Worm (Caenorhabditis elegans) whole organism, L1 larva: Measurements from ENCODE around the gene cope-1.

Source experiments
- C34B4.2 ChIP-seq: sonication (generic microtip); optimal IDR thresholded peaks from 2 replicates; lab custom pipeline; 2017; ENCODE audit warnings: mild to moderate bottlenecking, missing genetic modification characterization, missing compliant biosample characterization
- Y116A8C.19 ChIP-seq: sonication (generic microtip); optimal IDR thresholded peaks from 2 replicates; lab custom pipeline; 2016; ENCODE audit warnings: missing compliant biosample characterization, missing genetic modification characterization, borderline replicate concordance
- aha-1 ChIP-seq: fragments of 150-350 bp; optimal IDR thresholded peaks from 2 replicates; lab custom pipeline; 2014; ENCODE audit warnings: missing biosample characterization, missing genetic modification characterization
- alr-1 ChIP-seq: fragments of 200-800 bp; sonication (Bioruptor generic); optimal IDR thresholded peaks from 2 replicates; lab custom pipeline; 2018; ENCODE audit warnings: borderline replicate concordance, mild to moderate bottlenecking, missing genetic modification characterization, missing compliant biosample characterization
- ama-1 ChIP-seq: fragments of 150-350 bp; optimal IDR thresholded peaks from 2 replicates; lab custom pipeline; 2014
- ceh-63 ChIP-seq: fragments of 200-800 bp; sonication (Bioruptor generic); optimal IDR thresholded peaks from 2 replicates; lab custom pipeline; 2018; ENCODE audit warnings: mild to moderate bottlenecking, missing genetic modification characterization, missing compliant biosample characterization
- ceh-8 ChIP-seq: fragments of 200-800 bp; sonication (Bioruptor generic); optimal IDR thresholded peaks from 2 replicates; lab custom pipeline; 2018; ENCODE audit warnings: mild to moderate bottlenecking, missing genetic modification characterization, moderate library complexity, missing compliant biosample characterization
- ceh-82 ChIP-seq, 3 experiments: fragments of 150-350 bp in 1 of 3; sonication (generic microtip) in 2 of 3; optimal IDR thresholded peaks; 2 replicates each; lab custom pipeline; 2014 to 2017; ENCODE audit warnings: missing biosample characterization in 3 of 3, missing genetic modification characterization in 3 of 3
- ces-1 ChIP-seq: fragments of 150-350 bp; optimal IDR thresholded peaks from 2 replicates; lab custom pipeline; 2014; ENCODE audit warnings: missing biosample characterization, missing genetic modification reagents, missing genetic modification characterization
- dpl-1 ChIP-seq, 3 experiments: fragments of 150-350 bp in 2 of 3; sonication (generic microtip) in 1 of 3; optimal IDR thresholded peaks; 2 replicates each; lab custom pipeline; 2014 to 2017; ENCODE audit warnings: missing biosample characterization in 3 of 3, missing genetic modification characterization in 3 of 3, missing genetic modification reagents in 3 of 3
- efl-3 ChIP-seq: fragments of 200-800 bp; sonication (Bioruptor generic); optimal IDR thresholded peaks from 2 replicates; lab custom pipeline; 2018; ENCODE audit warnings: mild to moderate bottlenecking, missing genetic modification characterization, missing compliant biosample characterization
- egl-27 ChIP-seq, 2 experiments: fragments of 150-350 bp in 1 of 2; sonication (generic microtip); optimal IDR thresholded peaks; 3 replicates each; lab custom pipeline; 2017 to 2018; ENCODE audit warnings: missing biosample characterization in 2 of 2, missing genetic modification characterization in 2 of 2, missing genetic modification reagents in 2 of 2
- elt-3 ChIP-seq, 6 experiments: fragments of 150-350 bp in 1 of 6; sonication (generic microtip); optimal IDR thresholded peaks; 2 replicates each; lab custom pipeline; 2017 to 2018; ENCODE audit warnings: missing biosample characterization in 6 of 6, missing genetic modification characterization in 6 of 6, inconsistent platforms in 1 of 6
- ets-5 ChIP-seq: fragments of 200-800 bp; sonication (Bioruptor generic); IDR thresholded peaks from 2 replicates; pipeline ENCODE4 v1.3.6; 2022; ENCODE audit warnings: missing genetic modification characterization, missing compliant biosample characterization
- fkh-10 ChIP-seq: sonication (generic microtip); optimal IDR thresholded peaks from 2 replicates; lab custom pipeline; 2017; ENCODE audit warnings: missing biosample characterization, missing genetic modification reagents, missing genetic modification characterization
- hlh-17 ChIP-seq: fragments of 200-800 bp; sonication (Bioruptor generic); optimal IDR thresholded peaks from 2 replicates; lab custom pipeline; 2018; ENCODE audit warnings: missing genetic modification characterization, mild to moderate bottlenecking, missing compliant biosample characterization, moderate library complexity, borderline replicate concordance
- isw-1 ChIP-seq: fragments of 200-800 bp; sonication (Bioruptor generic); IDR thresholded peaks from 2 replicates; pipeline ENCODE4 v1.3.6; 2022; ENCODE audit warnings: missing genetic modification characterization, missing compliant biosample characterization
- jun-1 ChIP-seq: fragments of 150-350 bp; optimal IDR thresholded peaks from 2 replicates; lab custom pipeline; 2014; ENCODE audit warnings: missing biosample characterization, missing genetic modification reagents, missing genetic modification characterization
- lin-13 ChIP-seq: fragments of 150-350 bp; optimal IDR thresholded peaks from 2 replicates; lab custom pipeline; 2014; ENCODE audit warnings: missing biosample characterization, missing genetic modification reagents, missing genetic modification characterization
- lin-15B ChIP-seq: fragments of 150-350 bp; sonication (generic microtip); optimal IDR thresholded peaks from 3 replicates; lab custom pipeline; 2014; ENCODE audit warnings: missing biosample characterization, missing genetic modification characterization
- lin-35 ChIP-seq, 2 experiments: fragments of 150-350 bp; optimal IDR thresholded peaks; 2 replicates each; lab custom pipeline; 2014; ENCODE audit warnings: missing biosample characterization in 2 of 2, missing genetic modification characterization in 2 of 2, missing genetic modification reagents in 2 of 2
- lin-39 ChIP-seq: fragments of 150-350 bp; optimal IDR thresholded peaks from 2 replicates; lab custom pipeline; 2014; ENCODE audit warnings: missing biosample characterization, missing genetic modification reagents, missing genetic modification characterization
- lir-3 ChIP-seq: sonication (generic microtip); optimal IDR thresholded peaks from 2 replicates; lab custom pipeline; 2016; ENCODE audit warnings: mild to moderate bottlenecking, missing genetic modification characterization, moderate library complexity, missing compliant biosample characterization; ENCODE audit not compliant: poor library complexity
- lsy-2 ChIP-seq, 2 experiments: fragments of 150-350 bp; optimal IDR thresholded peaks; 2 replicates each; lab custom pipeline; 2014; ENCODE audit warnings: missing biosample characterization in 2 of 2, missing genetic modification characterization in 2 of 2
- mdl-1 ChIP-seq, 2 experiments: fragments of 150-350 bp; optimal IDR thresholded peaks; 2 replicates each; lab custom pipeline; 2014 to 2017; ENCODE audit warnings: missing biosample characterization in 2 of 2, missing genetic modification characterization in 2 of 2, inconsistent platforms in 1 of 2
- mef-2 ChIP-seq: fragments of 150-350 bp; optimal IDR thresholded peaks from 2 replicates; lab custom pipeline; 2014; ENCODE audit warnings: missing biosample characterization, missing genetic modification characterization
- mep-1 ChIP-seq: fragments of 150-350 bp; optimal IDR thresholded peaks from 2 replicates; lab custom pipeline; 2014; ENCODE audit warnings: missing biosample characterization, missing genetic modification characterization
- nhr-19 ChIP-seq: fragments of 200-800 bp; sonication (Bioruptor generic); conservative IDR thresholded peaks from 2 replicates; pipeline ENCODE4 v1.3.6; 2022; ENCODE audit warnings: missing genetic modification characterization, missing compliant biosample characterization
- nhr-237 ChIP-seq: fragments of 150-350 bp; optimal IDR thresholded peaks from 2 replicates; lab custom pipeline; 2014; ENCODE audit warnings: missing biosample characterization, missing genetic modification characterization
- nhr-47 ChIP-seq: sonication (generic microtip); optimal IDR thresholded peaks from 2 replicates; lab custom pipeline; 2016; ENCODE audit warnings: mild to moderate bottlenecking, missing genetic modification characterization, moderate library complexity, missing compliant biosample characterization
- nhr-77 ChIP-seq: fragments of 150-350 bp; optimal IDR thresholded peaks from 2 replicates; lab custom pipeline; 2014; ENCODE audit warnings: missing biosample characterization, missing genetic modification characterization
- nhr-84 ChIP-seq: sonication (generic microtip); optimal IDR thresholded peaks from 2 replicates; lab custom pipeline; 2017; ENCODE audit warnings: missing biosample characterization, missing genetic modification characterization
- nhr-85 ChIP-seq: sonication (generic microtip); peaks from one replicate; lab custom pipeline; 2016; ENCODE audit warnings: missing genetic modification characterization, inconsistent platforms, missing compliant biosample characterization
- pag-3 ChIP-seq: sonication (generic microtip); optimal IDR thresholded peaks from 2 replicates; lab custom pipeline; 2017; ENCODE audit warnings: missing genetic modification characterization, mild to moderate bottlenecking, missing compliant biosample characterization, antibody characterized with exemption, borderline replicate concordance; ENCODE audit not compliant: insufficient read depth
- pax-3 ChIP-seq: fragments of 200-800 bp; sonication (Bioruptor generic); optimal IDR thresholded peaks from 2 replicates; lab custom pipeline; 2018; ENCODE audit warnings: mild to moderate bottlenecking, missing genetic modification characterization, moderate library complexity, missing compliant biosample characterization
- pqm-1 ChIP-seq: sonication (generic microtip); optimal IDR thresholded peaks from 3 replicates; lab custom pipeline; 2017; ENCODE audit warnings: missing biosample characterization, missing genetic modification characterization
- sptf-1 ChIP-seq: fragments of 150-350 bp; optimal IDR thresholded peaks from 2 replicates; lab custom pipeline; 2014; ENCODE audit warnings: missing biosample characterization, missing genetic modification characterization
- swsn-7 ChIP-seq: sonication (generic microtip); optimal IDR thresholded peaks from 2 replicates; lab custom pipeline; 2016; ENCODE audit warnings: missing genetic modification characterization, missing compliant biosample characterization
- tbx-2 ChIP-seq: sonication (generic microtip); optimal IDR thresholded peaks from 2 replicates; lab custom pipeline; 2016; ENCODE audit warnings: missing genetic modification characterization, missing compliant biosample characterization
- unc-130 ChIP-seq: fragments of 150-350 bp; optimal IDR thresholded peaks from 2 replicates; lab custom pipeline; 2017; ENCODE audit warnings: missing biosample characterization, missing genetic modification characterization, inconsistent platforms
- unc-30 ChIP-seq: sonication (generic microtip); optimal IDR thresholded peaks from 2 replicates; lab custom pipeline; 2017; ENCODE audit warnings: missing biosample characterization, missing genetic modification characterization
- unc-86 ChIP-seq: sonication (generic microtip); optimal IDR thresholded peaks from 2 replicates; lab custom pipeline; 2016; ENCODE audit warnings: missing genetic modification characterization, missing compliant biosample characterization
- unc-98 ChIP-seq: fragments of 200-800 bp; sonication (Bioruptor generic); IDR thresholded peaks from 2 replicates; pipeline ENCODE4 v1.3.6; 2022; ENCODE audit warnings: missing genetic modification characterization, missing compliant biosample characterization
- vab-15 ChIP-seq: sonication (generic microtip); optimal IDR thresholded peaks from 2 replicates; lab custom pipeline; 2017; ENCODE audit warnings: missing genotype, mild to moderate bottlenecking, missing genetic modification characterization, missing compliant biosample characterization
- xbp-1 ChIP-seq: sonication (generic microtip); optimal IDR thresholded peaks from 2 replicates; lab custom pipeline; 2016; ENCODE audit warnings: missing genetic modification characterization, missing compliant biosample characterization
- zag-1 ChIP-seq: fragments of 150-350 bp; optimal IDR thresholded peaks from 2 replicates; lab custom pipeline; 2014; ENCODE audit warnings: missing biosample characterization, missing genetic modification characterization
- zip-4 ChIP-seq: fragments of 200-800 bp; sonication (Bioruptor generic); optimal IDR thresholded peaks from 2 replicates; lab custom pipeline; 2018; ENCODE audit warnings: mild to moderate bottlenecking, missing genetic modification characterization, moderate library complexity, missing compliant biosample characterization
- ztf-4 ChIP-seq: fragments of 150-350 bp; optimal IDR thresholded peaks from 2 replicates; lab custom pipeline; 2014; ENCODE audit warnings: missing biosample characterization, missing genetic modification characterization

The cope-1 gene

ce11 chrIII:13452824-13453223 lies 26.8 kb downstream of the cope-1 start:
- TF ChIP-seq unc-98 = no peak
- no peak for TF ChIP-seq efl-3 (GFP tag; lab: Kevin White, UChicago)
- no peak for TF ChIP-seq swsn-7 (tag; lab: Kevin White, UChicago)
- no peak for TF ChIP-seq unc-130 (tag; lab: Kevin White, UChicago)
- no peak for TF ChIP-seq pqm-1
- TF ChIP-seq mef-2 (tag; lab: Kevin White, UChicago) = no peak
- no peak for TF ChIP-seq nhr-85 (tag; lab: Kevin White, UChicago)

- no peak for TF ChIP-seq vab-15
- no peak for TF ChIP-seq dpl-1 (GFP tag; optimal IDR thresholded peaks at IDR 0.05; lab: Kevin White, UChicago)
- TF ChIP-seq ceh-63 = no peak
- no peak for TF ChIP-seq zag-1 (tag; lab: Kevin White, UChicago)
- no peak for TF ChIP-seq ztf-4 (tag; lab: Kevin White, UChicago)
- no peak for TF ChIP-seq nhr-84 (tag; lab: Kevin White, UChicago)
- no peak for TF ChIP-seq ces-1 (GFP tag; lab: Kevin White, UChicago)
- no peak for TF ChIP-seq lin-39 (tag; lab: Kevin White, UChicago)
- TF ChIP-seq xbp-1 = no peak
- TF ChIP-seq C34B4.2 (tag; lab: Kevin White, UChicago) = no peak
- TF ChIP-seq lir-3 = no peak
- no peak for TF ChIP-seq aha-1
- no peak for TF ChIP-seq sptf-1 (tag; lab: Kevin White, UChicago)
- TF ChIP-seq Y116A8C.19 (tag; lab: Kevin White, UChicago) = no peak
- no peak for TF ChIP-seq nhr-47
- TF ChIP-seq nhr-237 = no peak
- TF ChIP-seq jun-1 (tag; lab: Kevin White, UChicago) = no peak
Measured at ce11 chrIII:13455207-13455606, 29.1 kb downstream of the cope-1 start, which contains the start of gene cua-1. TSS of gene cua-1 (minus strand) at chrIII:13455307.

DNA sequence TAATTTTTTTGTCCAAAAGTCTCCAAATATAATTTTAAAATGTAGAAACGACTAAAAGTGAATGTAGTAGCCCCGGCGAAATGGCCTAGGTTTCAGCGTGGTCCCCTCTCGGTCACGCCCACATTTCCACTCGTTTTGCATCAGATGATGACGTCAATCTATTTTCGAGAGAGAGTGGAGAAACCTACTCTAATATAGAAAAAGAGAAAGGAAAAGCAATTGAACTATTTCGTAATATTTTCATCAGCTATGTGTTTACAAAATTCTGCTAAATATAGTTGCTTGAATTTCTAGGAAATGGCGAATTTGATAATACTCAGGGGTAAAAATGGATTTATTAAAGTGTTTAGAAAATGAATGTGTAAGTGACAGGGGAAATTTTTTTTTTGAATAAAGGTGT lies 29.8 kb downstream of the cope-1 start:
- TF ChIP-seq nhr-237 = peak; percentile 22
- TF ChIP-seq unc-30 (tag; lab: Kevin White, UChicago) = no peak
- TF ChIP-seq fkh-10 (GFP tag; lab: Kevin White, UChicago) = peak; percentile 31
- peak; percentile 51 to 71 for TF ChIP-seq lsy-2 (tag; optimal IDR thresholded peaks at IDR 0.05; lab: Kevin White, UChicago)
- no peak for TF ChIP-seq ceh-63
- TF ChIP-seq Y116A8C.19 (tag; lab: Kevin White, UChicago) = no peak
- no peak for TF ChIP-seq lin-15B (tag; lab: Kevin White, UChicago)
- no peak for TF ChIP-seq ceh-8
- peak in 2 of 3 experiments; percentile 4 to 41 for TF ChIP-seq ceh-82 (tag; optimal IDR thresholded peaks at IDR 0.05; lab: Kevin White, UChicago)
- TF ChIP-seq hlh-17 (GFP tag; lab: Kevin White, UChicago) = no peak
- TF ChIP-seq lin-35 (GFP tag; optimal IDR thresholded peaks at IDR 0.05; lab: Kevin White, UChicago) = peak in 1 of 2 experiments; percentile 48
- TF ChIP-seq elt-3 (tag; optimal IDR thresholded peaks at IDR 0.05; lab: Kevin White, UChicago) = no peak
- TF ChIP-seq lin-13 (GFP tag; lab: Kevin White, UChicago) = peak; percentile 35
- no peak for TF ChIP-seq nhr-19
- TF ChIP-seq nhr-84 (tag; lab: Kevin White, UChicago) = no peak
- no peak for TF ChIP-seq mdl-1 (tag; optimal IDR thresholded peaks at IDR 0.05; lab: Kevin White, UChicago)
- TF ChIP-seq lin-39 (tag; lab: Kevin White, UChicago) = no peak
- TF ChIP-seq unc-98 = no peak
- TF ChIP-seq pax-3 (tag; lab: Kevin White, UChicago) = no peak
- no peak for TF ChIP-seq pag-3
- TF ChIP-seq isw-1 = peak; percentile 35; the same call in 1 of the 2 replicates
- TF ChIP-seq ets-5 (GFP tag; lab: Robert Waterston, UW) = no peak
- TF ChIP-seq nhr-77 (tag; lab: Kevin White, UChicago) = no peak
- no peak for TF ChIP-seq egl-27 (tag; optimal IDR thresholded peaks at IDR 0.05; lab: Kevin White, UChicago)
- TF ChIP-seq tbx-2 (tag; lab: Kevin White, UChicago) = no peak
- TF ChIP-seq ces-1 (GFP tag; lab: Kevin White, UChicago) = no peak
- peak; percentile 50 for TF ChIP-seq zip-4 (GFP tag; lab: Kevin White, UChicago)
- TF ChIP-seq nhr-85 (tag; lab: Kevin White, UChicago) = no peak
- no peak for TF ChIP-seq ama-1
- TF ChIP-seq C34B4.2 (tag; lab: Kevin White, UChicago) = no peak
- peak in 1 of 3 experiments; percentile 35 for TF ChIP-seq dpl-1 (GFP tag; optimal IDR thresholded peaks at IDR 0.05; lab: Kevin White, UChicago)
- TF ChIP-seq mep-1 (tag; lab: Kevin White, UChicago) = peak; percentile 50
- no peak for TF ChIP-seq alr-1
- peak; percentile 51 for TF ChIP-seq nhr-47
- no peak for TF ChIP-seq unc-86 (tag; lab: Kevin White, UChicago)
